Worm (Caenorhabditis elegans) whole organism, late embryonic: ENCODE measurements around the gene R01H2.2.

Experiments
- C08G9.2 ChIP-seq: sonication (generic microtip); optimal IDR thresholded peaks from 2 replicates; lab custom pipeline; 2016; ENCODE audit warnings: mild to moderate bottlenecking, missing genetic modification characterization, moderate library complexity, missing compliant biosample characterization
- C38D4.7 ChIP-seq: fragments of 200-800 bp; sonication (Bioruptor generic); optimal IDR thresholded peaks from 2 replicates; lab custom pipeline; 2018; ENCODE audit warnings: mild to moderate bottlenecking, missing genetic modification characterization, moderate library complexity, missing compliant biosample characterization
- K09A11.1 ChIP-seq: sonication (generic microtip); optimal IDR thresholded peaks from 2 replicates; lab custom pipeline; 2017; ENCODE audit warnings: antibody characterized with exemption, mild to moderate bottlenecking, missing genetic modification characterization, missing compliant biosample characterization; ENCODE audit not compliant: insufficient read depth
- Y22D7AL.16 ChIP-seq: sonication (generic microtip); optimal IDR thresholded peaks from 2 replicates; lab custom pipeline; 2016; ENCODE audit warnings: missing genetic modification characterization, missing compliant biosample characterization
- ceh-18 ChIP-seq: sonication (generic microtip); optimal IDR thresholded peaks from 2 replicates; lab custom pipeline; 2016; ENCODE audit warnings: missing genetic modification characterization, missing compliant biosample characterization
- ceh-19 ChIP-seq: fragments of 200-800 bp; sonication (Bioruptor generic); optimal IDR thresholded peaks from 2 replicates; lab custom pipeline; 2018; ENCODE audit warnings: mild to moderate bottlenecking, missing genetic modification characterization, missing compliant biosample characterization
- ceh-22 ChIP-seq: sonication (generic microtip); optimal IDR thresholded peaks from 2 replicates; lab custom pipeline; 2017; ENCODE audit warnings: missing biosample characterization, missing genetic modification characterization
- ceh-24 ChIP-seq: sonication (generic microtip); optimal IDR thresholded peaks from 2 replicates; lab custom pipeline; 2016; ENCODE audit warnings: mild to moderate bottlenecking, missing genetic modification characterization, missing compliant biosample characterization
- ceh-30 ChIP-seq: fragments of 150-350 bp; optimal IDR thresholded peaks from 2 replicates; lab custom pipeline; 2014; ENCODE audit warnings: missing biosample characterization, missing genetic modification characterization
- ceh-31 ChIP-seq: sonication (generic microtip); optimal IDR thresholded peaks from 2 replicates; lab custom pipeline; 2016; ENCODE audit warnings: missing genetic modification characterization, missing compliant biosample characterization
- ceh-48 ChIP-seq: sonication (generic microtip); optimal IDR thresholded peaks from 2 replicates; lab custom pipeline; 2016; ENCODE audit warnings: missing genetic modification characterization, inconsistent platforms, missing compliant biosample characterization
- ceh-6 ChIP-seq: fragments of 200-800 bp; sonication (Bioruptor generic); optimal IDR thresholded peaks from 2 replicates; lab custom pipeline; 2018; ENCODE audit warnings: mild to moderate bottlenecking, missing genetic modification characterization, missing compliant biosample characterization
- ceh-9 ChIP-seq: sonication (generic microtip); optimal IDR thresholded peaks from 2 replicates; lab custom pipeline; 2016; ENCODE audit warnings: mild to moderate bottlenecking, missing genetic modification characterization, inconsistent platforms, missing compliant biosample characterization
- dve-1 ChIP-seq: sonication (generic microtip); optimal IDR thresholded peaks from 2 replicates; lab custom pipeline; 2017; ENCODE audit warnings: antibody characterized with exemption, mild to moderate bottlenecking, missing genetic modification characterization, missing compliant biosample characterization
- elt-2 ChIP-seq: sonication (generic microtip); optimal IDR thresholded peaks from 2 replicates; lab custom pipeline; 2016; ENCODE audit warnings: missing genetic modification reagents, missing genetic modification characterization, missing compliant biosample characterization
- fkh-10 ChIP-seq: fragments of 150-350 bp; optimal IDR thresholded peaks from 2 replicates; lab custom pipeline; 2014; ENCODE audit warnings: missing biosample characterization, missing genetic modification reagents, missing genetic modification characterization
- gmeb-2 ChIP-seq: sonication (generic microtip); optimal IDR thresholded peaks from 2 replicates; lab custom pipeline; 2016; ENCODE audit warnings: missing genetic modification characterization, inconsistent platforms, missing compliant biosample characterization
- hlh-15 ChIP-seq: sonication (generic microtip); optimal IDR thresholded peaks from 2 replicates; lab custom pipeline; 2016; ENCODE audit warnings: missing genetic modification characterization, missing compliant biosample characterization
- hlh-30 ChIP-seq: sonication (generic microtip); optimal IDR thresholded peaks from 2 replicates; lab custom pipeline; 2017; ENCODE audit warnings: antibody characterized with exemption, missing genetic modification characterization, missing compliant biosample characterization; ENCODE audit not compliant: insufficient read depth
- hlh-6 ChIP-seq: sonication (generic microtip); optimal IDR thresholded peaks from 2 replicates; lab custom pipeline; 2016; ENCODE audit warnings: missing genotype, missing genetic modification characterization, missing compliant biosample characterization
- lim-6 ChIP-seq: sonication (generic microtip); optimal IDR thresholded peaks from 2 replicates; lab custom pipeline; 2016; ENCODE audit warnings: missing genetic modification characterization, missing compliant biosample characterization
- lin-11 ChIP-seq: fragments of 200-800 bp; sonication (Bioruptor generic); optimal IDR thresholded peaks from 2 replicates; lab custom pipeline; 2018; ENCODE audit warnings: mild to moderate bottlenecking, missing genetic modification characterization, missing compliant biosample characterization
- madf-2 ChIP-seq: sonication (generic microtip); optimal IDR thresholded peaks from 2 replicates; lab custom pipeline; 2017; ENCODE audit warnings: missing genetic modification characterization, missing compliant biosample characterization
- nfya-1 ChIP-seq: sonication (generic microtip); optimal IDR thresholded peaks from 2 replicates; lab custom pipeline; 2017; ENCODE audit warnings: missing genetic modification characterization, mild to moderate bottlenecking, missing compliant biosample characterization, antibody characterized with exemption, moderate library complexity
- odd-2 ChIP-seq: sonication (generic microtip); optimal IDR thresholded peaks from 2 replicates; lab custom pipeline; 2017; ENCODE audit warnings: antibody characterized with exemption, mild to moderate bottlenecking, missing genetic modification characterization, missing compliant biosample characterization
- pag-3 ChIP-seq: sonication (generic microtip); optimal IDR thresholded peaks from 2 replicates; lab custom pipeline; 2016; ENCODE audit warnings: missing compliant biosample characterization, missing genetic modification characterization, borderline replicate concordance
- pat-9 ChIP-seq: fragments of 200-800 bp; sonication (Bioruptor generic); optimal IDR thresholded peaks from 2 replicates; lab custom pipeline; 2018; ENCODE audit warnings: mild to moderate bottlenecking, missing genetic modification characterization, moderate library complexity, missing compliant biosample characterization
- pax-1 ChIP-seq: fragments of 150-350 bp; optimal IDR thresholded peaks from 2 replicates; lab custom pipeline; 2014; ENCODE audit warnings: missing biosample characterization, missing genetic modification characterization
- pha-4 ChIP-seq: fragments of 150-350 bp; optimal IDR thresholded peaks from 2 replicates; lab custom pipeline; 2018; ENCODE audit warnings: missing biosample characterization, missing genetic modification reagents, missing genetic modification characterization
- ref-2 ChIP-seq: sonication (generic microtip); optimal IDR thresholded peaks from 2 replicates; lab custom pipeline; 2016; ENCODE audit warnings: missing genetic modification characterization, missing compliant biosample characterization
- rnt-1 ChIP-seq: sonication (generic microtip); optimal IDR thresholded peaks from 2 replicates; lab custom pipeline; 2016; ENCODE audit warnings: missing genetic modification characterization, missing compliant biosample characterization
- sox-4 ChIP-seq: sonication (generic microtip); optimal IDR thresholded peaks from 2 replicates; lab custom pipeline; 2017; ENCODE audit warnings: mild to moderate bottlenecking, missing genetic modification characterization, inconsistent platforms, missing compliant biosample characterization
- syd-9 ChIP-seq: sonication (generic microtip); optimal IDR thresholded peaks from 2 replicates; lab custom pipeline; 2016; ENCODE audit warnings: mild to moderate bottlenecking, missing genetic modification characterization, moderate library complexity, missing compliant biosample characterization
- tbx-7 ChIP-seq: sonication (generic microtip); optimal IDR thresholded peaks from 2 replicates; lab custom pipeline; 2016; ENCODE audit warnings: missing genotype, missing genetic modification characterization, missing compliant biosample characterization
- ttx-3 ChIP-seq: sonication (generic microtip); optimal IDR thresholded peaks from 2 replicates; lab custom pipeline; 2016; ENCODE audit warnings: missing genetic modification reagents, missing genetic modification characterization, missing compliant biosample characterization
- zip-5 ChIP-seq: sonication (generic microtip); optimal IDR thresholded peaks from 2 replicates; lab custom pipeline; 2016; ENCODE audit warnings: missing genetic modification characterization, missing compliant biosample characterization
- ztf-16 ChIP-seq: sonication (generic microtip); optimal IDR thresholded peaks from 2 replicates; lab custom pipeline; 2017; ENCODE audit warnings: missing genetic modification characterization, missing compliant biosample characterization

R01H2.2 gene

DNA sequence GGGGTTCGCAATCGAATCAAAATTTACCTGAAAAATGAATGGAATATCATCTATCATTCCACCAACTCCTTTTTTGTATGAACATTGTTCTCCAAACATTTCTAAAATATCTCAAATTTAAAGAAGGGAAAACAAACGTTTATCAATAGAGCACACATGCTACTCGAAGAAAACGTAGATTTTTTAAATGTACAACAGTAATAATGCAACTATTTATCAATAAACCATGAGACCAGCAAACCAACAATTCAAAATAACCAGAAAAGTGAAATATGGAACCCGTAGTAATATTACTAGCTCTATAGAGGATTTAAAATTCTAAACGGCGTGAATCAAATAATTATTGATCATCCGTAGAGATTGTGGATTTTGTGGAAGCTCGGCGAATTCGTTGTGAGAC lies 22.4 kb downstream of the R01H2.2 start, which contains the start of gene ZK418.6:
ZK418.6 (minus strand) TSS at position 101 of the 400 bp plus-strand sequence.
- TF ChIP-seq lin-11 (tag; lab: Kevin White, UChicago) (no peak), dve-1 (no peak), fkh-10 (GFP tag; lab: Kevin White, UChicago) (no peak), ceh-9 (no peak), hlh-6 (tag; lab: Kevin White, UChicago) (no peak), rnt-1 (no peak), nfya-1 (tag; lab: Kevin White, UChicago) (no peak), zip-5 (tag; lab: Kevin White, UChicago) (no peak), hlh-30 (tag; lab: Kevin White, UChicago) (no peak), K09A11.1 (tag; lab: Kevin White, UChicago) (no peak), ceh-18 (tag; lab: Kevin White, UChicago) (no peak), ttx-3 (no peak), pat-9 (tag; lab: Kevin White, UChicago) (no peak), ceh-48 (tag; lab: Kevin White, UChicago) (no peak), sox-4 (no peak), gmeb-2 (tag; lab: Kevin White, UChicago) (no peak), lim-6 (tag; lab: Kevin White, UChicago) (no peak), ceh-30 (tag; lab: Kevin White, UChicago) (no peak)

DNA sequence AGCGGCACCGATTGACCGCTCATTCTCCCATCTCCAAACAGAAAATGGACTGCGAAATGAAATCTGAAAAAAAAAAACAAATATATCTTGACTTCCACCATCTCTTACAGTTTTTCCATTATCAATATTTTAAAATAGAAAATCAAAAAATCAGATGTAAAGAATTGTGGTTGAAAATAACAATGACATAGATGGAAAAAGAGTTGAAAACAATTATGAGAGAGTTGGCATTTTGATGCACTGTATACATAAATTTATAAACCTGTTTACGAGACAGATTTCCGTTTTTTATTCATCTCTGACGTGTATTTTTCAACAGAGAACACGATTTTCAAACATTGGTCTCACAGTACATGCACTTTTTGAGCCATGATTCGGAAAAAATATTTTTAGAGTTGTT lies 24.3 kb downstream of the R01H2.2 start, which contains the start of gene ZK418.7:
ZK418.7 (minus strand) TSS at position 101 of the 400 bp plus-strand sequence.
- TF ChIP-seq sox-4 (no peak), C38D4.7 (GFP tag; lab: Kevin White, UChicago) (no peak), ceh-9 (no peak)
- TF ChIP-seq, all 69 proteins: peak for 0

DNA sequence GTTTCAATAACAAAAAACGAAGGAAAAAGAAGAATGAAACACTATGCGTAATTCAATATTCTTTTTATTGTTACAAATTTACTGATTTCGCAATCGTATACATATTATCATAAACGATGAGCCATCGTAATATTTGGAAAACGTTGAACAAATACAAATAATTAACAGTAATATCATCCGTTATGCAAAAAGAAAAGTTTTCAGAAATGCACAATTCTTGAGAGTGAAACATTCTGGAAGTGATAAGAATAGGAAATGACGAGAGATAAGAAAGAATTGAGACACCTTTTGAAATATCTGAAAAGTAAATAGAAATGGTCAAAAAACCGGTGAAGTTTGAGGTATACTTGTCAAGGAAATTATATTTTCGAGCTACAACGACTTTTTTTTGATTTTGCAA lies 25.1 kb downstream of the R01H2.2 start:
- TF ChIP-seq ref-2 (no peak), elt-2 (tag; lab: Kevin White, UChicago) (peak; percentile 24)

DNA sequence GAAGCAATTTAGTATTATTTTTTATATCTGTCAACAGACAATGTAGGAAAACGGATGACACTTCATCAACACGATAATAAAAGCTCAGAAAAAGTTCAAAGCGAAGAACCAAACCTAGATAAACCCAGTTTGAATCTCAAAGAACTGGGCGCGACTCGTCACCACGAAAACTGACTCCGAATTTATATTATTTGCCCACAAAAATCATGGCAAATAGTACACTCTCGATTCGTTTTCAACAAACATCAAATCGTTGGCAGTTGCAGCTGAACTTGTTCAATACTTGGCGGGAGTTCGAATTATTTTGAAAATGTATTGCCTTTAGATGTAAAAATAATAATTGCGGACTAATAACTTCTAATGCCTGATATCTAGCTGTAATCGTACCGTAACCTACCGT lies 26.8 kb downstream of the R01H2.2 start:
- no peak for TF ChIP-seq ceh-19 (GFP tag; lab: Kevin White, UChicago)

DNA sequence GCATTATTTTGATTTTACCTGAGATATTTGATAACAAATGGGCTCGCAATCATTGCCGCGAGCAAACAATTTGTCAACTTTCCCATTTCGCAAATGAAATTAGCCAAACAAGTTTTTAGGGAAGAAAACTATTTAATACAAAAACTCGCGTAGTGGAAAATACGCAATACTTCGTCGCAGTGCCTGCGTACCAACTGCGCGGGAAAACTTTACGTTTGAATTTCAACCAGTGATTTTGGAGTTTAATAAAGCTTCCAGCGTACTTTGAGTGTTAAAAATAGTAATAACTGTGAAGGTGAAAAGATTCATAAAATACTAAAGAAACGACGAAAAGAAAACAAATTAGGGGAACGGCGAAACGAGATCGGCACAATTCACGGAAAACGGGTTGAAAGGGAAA lies 28.6 kb downstream of the R01H2.2 start, which contains the start of gene tofu-7:
tofu-7 (minus strand) TSS at position 111 of the 400 bp plus-strand sequence.
- TF ChIP-seq ceh-22 (no peak), ceh-31 (tag; lab: Kevin White, UChicago) (no peak), Y22D7AL.16 (tag; lab: Kevin White, UChicago) (no peak), tbx-7 (tag; lab: Kevin White, UChicago) (no peak), ceh-9 (no peak), ceh-48 (tag; lab: Kevin White, UChicago) (no peak), ceh-6 (no peak), ceh-30 (tag; lab: Kevin White, UChicago) (no peak), ceh-24 (tag; lab: Kevin White, UChicago) (no peak), madf-2 (tag; lab: Kevin White, UChicago) (no peak), lin-11 (tag; lab: Kevin White, UChicago) (no peak), ztf-16 (tag; lab: Kevin White, UChicago) (no peak), K09A11.1 (tag; lab: Kevin White, UChicago) (no peak)

DNA sequence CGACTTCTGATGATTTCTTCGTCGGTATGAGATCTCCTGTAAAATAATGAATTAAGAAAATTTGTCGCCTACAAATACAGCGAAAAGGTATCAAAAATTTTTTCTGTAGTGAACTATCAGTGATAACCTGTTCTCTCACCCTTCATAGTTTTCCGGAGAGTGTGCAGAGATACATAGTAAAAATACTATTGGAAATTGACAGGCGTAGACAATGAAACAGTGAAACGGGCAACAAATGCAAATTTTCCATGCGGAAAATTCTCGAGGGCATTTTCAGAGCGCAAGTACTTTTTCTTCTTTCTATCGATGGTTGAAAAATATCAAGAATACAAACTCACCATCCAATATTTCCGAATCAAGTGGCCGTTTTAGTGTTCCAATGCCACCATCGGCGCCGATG lies 30.8 kb downstream of the R01H2.2 start:
- TF ChIP-seq C38D4.7 (GFP tag; lab: Kevin White, UChicago) (no peak), pax-1 (no peak), C08G9.2 (tag; lab: Kevin White, UChicago) (no peak), odd-2 (tag; lab: Kevin White, UChicago) (no peak), pag-3 (tag; lab: Kevin White, UChicago) (no peak), syd-9 (no peak), hlh-6 (tag; lab: Kevin White, UChicago) (no peak), pha-4 (tag; lab: Kevin White, UChicago) (no peak), Y22D7AL.16 (tag; lab: Kevin White, UChicago) (no peak), hlh-30 (tag; lab: Kevin White, UChicago) (no peak), hlh-15 (tag; lab: Kevin White, UChicago) (no peak)
